Worm (Caenorhabditis elegans): ENCODE measurements around the gene idpp-6.

- TF ChIP-seq skn-1 (tag; optimal IDR thresholded peaks at IDR 0.05) (no peak), sma-3 (GFP tag; optimal IDR thresholded peaks at IDR 0.05) (no peak), nhr-11 (tag; optimal IDR thresholded peaks at IDR 0.05) (no peak), nhr-77 (tag; optimal IDR thresholded peaks at IDR 0.05) (no peak), C34F6.9 (tag; optimal IDR thresholded peaks at IDR 0.05) (no peak), unc-55 (GFP tag; optimal IDR thresholded peaks at IDR 0.05) (no peak), fos-1 (tag; optimal IDR thresholded peaks at IDR 0.05) (no peak), mdl-1 (tag; optimal IDR thresholded peaks at IDR 0.05) (no peak), unc-39 (tag; optimal IDR thresholded peaks at IDR 0.05) (no peak), nhr-10 (tag; optimal IDR thresholded peaks at IDR 0.05) (no peak), nhr-237 (tag; optimal IDR thresholded peaks at IDR 0.05) (no peak), egl-27 (tag; optimal IDR thresholded peaks at IDR 0.05) (no peak), ztf-11 (tag; optimal IDR thresholded peaks at IDR 0.05) (no peak), dmd-4 (tag; optimal IDR thresholded peaks at IDR 0.05) (no peak)
Measured at ce11 chrX:6801546-6801945, 18.6 kb downstream of the idpp-6 start.
